Fruit fly (Drosophila melanogaster) whole organism, embryonic: Measurements from ENCODE around the gene CG10064.

Experiments
- Antp ChIP-seq: fragments of 200-800 bp; sonication (Bioruptor generic); optimal IDR thresholded peaks from 3 replicates; lab custom pipeline; 2016; ENCODE audit warnings: missing biosample characterization, missing genetic modification characterization
- BEAF-32 ChIP-seq: fragments of 200-800 bp; sonication (Bioruptor generic); optimal IDR thresholded peaks from 3 replicates; lab custom pipeline; 2017; ENCODE audit warnings: missing biosample characterization, missing genetic modification characterization, mild to moderate bottlenecking, moderate library complexity, missing genetic modification reagents
- CG10209 ChIP-seq: fragments of 200-800 bp; sonication (Bioruptor generic); optimal IDR thresholded peaks from 3 replicates; lab custom pipeline; 2017; ENCODE audit warnings: missing biosample characterization, mild to moderate bottlenecking, missing genetic modification characterization, missing genetic modification reagents
- CG10321 ChIP-seq: fragments of 200-800 bp; sonication (Bioruptor generic); IDR thresholded peaks from 2 replicates; pipeline ENCODE4 v1.3.6; 2022; ENCODE audit warnings: missing biosample characterization, missing genetic modification characterization
- CG10543 ChIP-seq: fragments of 200-800 bp; sonication (Bioruptor generic); optimal IDR thresholded peaks from 3 replicates; lab custom pipeline; 2017; ENCODE audit warnings: missing biosample characterization, mild to moderate bottlenecking, missing genetic modification characterization, moderate library complexity
- CG14667 ChIP-seq: fragments of 200-800 bp; sonication (Bioruptor generic); IDR thresholded peaks from 2 replicates; pipeline ENCODE4 v1.3.6; 2022; ENCODE audit warnings: missing biosample characterization, missing genetic modification characterization
- CG14710 ChIP-seq: fragments of 200-800 bp; sonication (Bioruptor generic); optimal IDR thresholded peaks from 3 replicates; lab custom pipeline; 2019; ENCODE audit warnings: missing biosample characterization, mild to moderate bottlenecking, missing genetic modification characterization, moderate library complexity
- CG4282 ChIP-seq: fragments of 200-800 bp; sonication (Bioruptor generic); optimal IDR thresholded peaks from 2 replicates; lab custom pipeline; 2016; ENCODE audit warnings: missing biosample characterization, missing genetic modification characterization
- CG6654 ChIP-seq: fragments of 200-800 bp; sonication (Bioruptor generic); optimal IDR thresholded peaks from 2 replicates; lab custom pipeline; 2017; ENCODE audit warnings: missing biosample characterization, mild to moderate bottlenecking, missing genetic modification characterization
- CG7372 ChIP-seq: fragments of 200-800 bp; sonication (Bioruptor generic); IDR thresholded peaks from 2 replicates; pipeline ENCODE4 v1.3.6; 2022; ENCODE audit warnings: missing biosample characterization, missing genetic modification characterization
- CG8388 ChIP-seq: fragments of 200-800 bp; sonication (Bioruptor generic); optimal IDR thresholded peaks from 2 replicates; lab custom pipeline; 2019; ENCODE audit warnings: missing biosample characterization, mild to moderate bottlenecking, missing genetic modification characterization, moderate library complexity
- CG8944 ChIP-seq: fragments of 200-800 bp; sonication (Bioruptor generic); optimal IDR thresholded peaks from 3 replicates; lab custom pipeline; 2016; ENCODE audit warnings: missing biosample characterization, missing genetic modification characterization
- CG9797 ChIP-seq: fragments of 200-800 bp; sonication (Bioruptor generic); optimal IDR thresholded peaks from 3 replicates; lab custom pipeline; 2018; ENCODE audit warnings: missing biosample characterization, mild to moderate bottlenecking, missing genetic modification characterization
- D19B ChIP-seq: fragments of 200-800 bp; sonication (Bioruptor generic); optimal IDR thresholded peaks from 2 replicates; lab custom pipeline; 2017; ENCODE audit warnings: missing biosample characterization, mild to moderate bottlenecking, missing genetic modification characterization
- Dfd ChIP-seq, 2 experiments: fragments of >200 bp; optimal IDR thresholded peaks; 2 replicates each; lab custom pipeline; 2017; ENCODE audit warnings: missing biosample characterization in 2 of 2, missing genetic modification characterization in 2 of 2
- Dip2 ChIP-seq: fragments of 200-800 bp; sonication (Bioruptor generic); IDR thresholded peaks from 2 replicates; pipeline ENCODE4 v1.3.6; 2022; ENCODE audit warnings: missing biosample characterization, missing genetic modification characterization
- Dll ChIP-seq: fragments of 200-800 bp; sonication (Bioruptor generic); IDR thresholded peaks from 4 replicates; pipeline ENCODE4 v1.3.6; 2022; ENCODE audit warnings: missing biosample characterization, missing genetic modification characterization; ENCODE audit not compliant: partially characterized antibody
- HmgZ ChIP-seq: fragments of 200-800 bp; sonication (Bioruptor generic); optimal IDR thresholded peaks from 2 replicates; lab custom pipeline; 2018; ENCODE audit warnings: missing biosample characterization, mild to moderate bottlenecking, missing genetic modification characterization
- Hsf ChIP-seq: fragments of 200-800 bp; sonication (Bioruptor generic); optimal IDR thresholded peaks from 3 replicates; lab custom pipeline; 2016; ENCODE audit warnings: missing biosample characterization, missing genetic modification characterization
- Lpt ChIP-seq: fragments of >200 bp; optimal IDR thresholded peaks from 2 replicates; lab custom pipeline; 2018; ENCODE audit warnings: missing biosample characterization, missing genetic modification characterization
- Sox102F ChIP-seq: fragments of 200-800 bp; sonication (Bioruptor generic); optimal IDR thresholded peaks from 2 replicates; lab custom pipeline; 2018; ENCODE audit warnings: missing biosample characterization, mild to moderate bottlenecking, missing genetic modification characterization, moderate library complexity
- Sry-δ ChIP-seq: fragments of 200-800 bp; sonication (Bioruptor generic); optimal IDR thresholded peaks from 2 replicates; lab custom pipeline; 2016; ENCODE audit warnings: missing biosample characterization, missing genetic modification characterization
- Vsx1 ChIP-seq: fragments of 200-800 bp; sonication (Bioruptor generic); optimal IDR thresholded peaks from 2 replicates; lab custom pipeline; 2017; ENCODE audit warnings: missing biosample characterization, mild to moderate bottlenecking, missing genetic modification characterization, missing genetic modification reagents
- YL-1 ChIP-seq: fragments of 200-800 bp; sonication (Bioruptor generic); optimal IDR thresholded peaks from 3 replicates; lab custom pipeline; 2017; ENCODE audit warnings: missing biosample characterization, mild to moderate bottlenecking, missing genetic modification characterization
- ab ChIP-seq: fragments of 200-800 bp; sonication (Bioruptor generic); optimal IDR thresholded peaks from 2 replicates; lab custom pipeline; 2016; ENCODE audit warnings: missing biosample characterization, missing genetic modification characterization
- ap ChIP-seq: fragments of 200-800 bp; sonication (Bioruptor generic); IDR thresholded peaks from 2 replicates; pipeline ENCODE4 v1.3.6; 2022; ENCODE audit warnings: missing biosample characterization, missing genetic modification characterization
- ash1 ChIP-seq: fragments of 200-800 bp; sonication (Bioruptor generic); optimal IDR thresholded peaks from 2 replicates; lab custom pipeline; 2018; ENCODE audit warnings: missing biosample characterization, mild to moderate bottlenecking, missing genetic modification characterization
- ato ChIP-seq: fragments of 200-800 bp; sonication (Bioruptor generic); IDR thresholded peaks from 2 replicates; pipeline ENCODE4 v1.3.6; 2022; ENCODE audit warnings: missing biosample characterization, missing genetic modification characterization; ENCODE audit not compliant: partially characterized antibody
- bcd ChIP-seq: fragments of 200-800 bp; sonication (Bioruptor generic); optimal IDR thresholded peaks from 2 replicates; lab custom pipeline; 2017; ENCODE audit warnings: missing biosample characterization, mild to moderate bottlenecking, missing genetic modification characterization
- chm ChIP-seq: fragments of 200-800 bp; sonication (Bioruptor generic); IDR thresholded peaks from 2 replicates; pipeline ENCODE4 v1.3.6; 2022; ENCODE audit warnings: missing biosample characterization, missing genetic modification characterization
- en ChIP-seq: fragments of 200-800 bp; sonication (Bioruptor generic); optimal IDR thresholded peaks from 2 replicates; lab custom pipeline; 2016; ENCODE audit warnings: missing biosample characterization, missing genetic modification characterization
- eve ChIP-seq, 2 experiments: fragments of >200 bp; optimal IDR thresholded peaks; 2 replicates each; lab custom pipeline; 2017; ENCODE audit warnings: missing biosample characterization in 2 of 2, missing genetic modification characterization in 2 of 2
- exex ChIP-seq: fragments of 200-800 bp; sonication (Bioruptor generic); optimal IDR thresholded peaks from 4 replicates; lab custom pipeline; 2018; ENCODE audit warnings: missing biosample characterization, mild to moderate bottlenecking, missing genetic modification characterization, moderate library complexity
- fd102C ChIP-seq: fragments of 200-800 bp; sonication (Bioruptor generic); optimal IDR thresholded peaks from 2 replicates; lab custom pipeline; 2018; ENCODE audit warnings: missing biosample characterization, mild to moderate bottlenecking, missing genetic modification characterization, moderate library complexity
- gcm2 ChIP-seq: fragments of 200-800 bp; sonication (Bioruptor generic); optimal IDR thresholded peaks from 2 replicates; lab custom pipeline; 2016; ENCODE audit warnings: missing biosample characterization, missing genetic modification characterization
- gfzf ChIP-seq: fragments of 200-800 bp; sonication (Bioruptor generic); optimal IDR thresholded peaks from 2 replicates; lab custom pipeline; 2016; ENCODE audit warnings: missing biosample characterization, mild to moderate bottlenecking, missing genetic modification characterization, moderate library complexity
- ham ChIP-seq: fragments of 200-800 bp; sonication (Bioruptor generic); IDR thresholded peaks from 2 replicates; pipeline ENCODE4 v1.3.6; 2022; ENCODE audit warnings: missing biosample characterization, missing genetic modification characterization
- jigr1 ChIP-seq: fragments of 200-800 bp; sonication (Bioruptor generic); IDR thresholded peaks from 3 replicates; pipeline ENCODE4 v1.3.6; 2022; ENCODE audit warnings: missing biosample characterization, missing genetic modification characterization
- kah ChIP-seq: fragments of 200-800 bp; sonication (Bioruptor generic); optimal IDR thresholded peaks from 2 replicates; lab custom pipeline; 2018; ENCODE audit warnings: missing biosample characterization, mild to moderate bottlenecking, missing genetic modification characterization
- lilli ChIP-seq: fragments of 200-800 bp; sonication (Bioruptor generic); optimal IDR thresholded peaks from 3 replicates; lab custom pipeline; 2016; ENCODE audit warnings: missing biosample characterization, missing genetic modification characterization
- luna ChIP-seq: fragments of 200-800 bp; sonication (Bioruptor generic); optimal IDR thresholded peaks from 2 replicates; lab custom pipeline; 2016; ENCODE audit warnings: missing biosample characterization, missing genetic modification characterization
- nom ChIP-seq: fragments of 200-800 bp; sonication (Bioruptor generic); optimal IDR thresholded peaks from 2 replicates; lab custom pipeline; 2017; ENCODE audit warnings: missing biosample characterization, missing genetic modification characterization, mild to moderate bottlenecking, moderate library complexity, missing genetic modification reagents
- odd ChIP-seq: fragments of 200-800 bp; sonication (Bioruptor generic); optimal IDR thresholded peaks from 2 replicates; lab custom pipeline; 2017; ENCODE audit warnings: missing biosample characterization, mild to moderate bottlenecking, missing genetic modification characterization
- pfk ChIP-seq: fragments of 200-800 bp; sonication (Bioruptor generic); optimal IDR thresholded peaks from 2 replicates; lab custom pipeline; 2018; ENCODE audit warnings: missing biosample characterization, mild to moderate bottlenecking, missing genetic modification characterization, moderate library complexity
- rib ChIP-seq: fragments of 200-800 bp; sonication (Bioruptor generic); IDR thresholded peaks from 2 replicates; pipeline ENCODE4 v1.3.6; 2022; ENCODE audit warnings: missing biosample characterization, missing genetic modification characterization
- sens-2 ChIP-seq: fragments of 200-800 bp; sonication (Bioruptor generic); IDR thresholded peaks from 2 replicates; pipeline ENCODE4 v1.3.6; 2022; ENCODE audit warnings: missing biosample characterization, missing genetic modification characterization
- sug ChIP-seq: fragments of 200-800 bp; optimal IDR thresholded peaks from 2 replicates; lab custom pipeline; 2019; ENCODE audit warnings: missing biosample characterization, mild to moderate bottlenecking, missing genetic modification characterization, moderate library complexity
- tna ChIP-seq: fragments of 200-800 bp; sonication (Bioruptor generic); IDR thresholded peaks from 2 replicates; pipeline ENCODE4 v1.3.6; 2022; ENCODE audit warnings: missing biosample characterization, missing genetic modification characterization; ENCODE audit not compliant: partially characterized antibody
- tup ChIP-seq: fragments of 200-800 bp; sonication (Bioruptor generic); optimal IDR thresholded peaks from 2 replicates; lab custom pipeline; 2016; ENCODE audit warnings: missing biosample characterization, mild to moderate bottlenecking, missing genetic modification characterization, moderate library complexity
- zfh2 ChIP-seq: fragments of 200-800 bp; sonication (Bioruptor generic); optimal IDR thresholded peaks from 2 replicates; lab custom pipeline; 2016; ENCODE audit warnings: missing biosample characterization, missing genetic modification characterization

The CG10064 gene

dm6 chr3L:6963792-6964487 is 3.8 kb downstream of the CG10064 start (continued):
- TF ChIP-seq HmgZ (peak; percentile 83), sens-2 (0 out of 2 replicates have a peak, but pooled peaks have one; percentile 61), YL-1 (peak; percentile 2), Dfd (GFP tag; optimal IDR thresholded peaks at IDR 0.05; lab: Kevin White, UChicago) (no peak), fd102C (no peak), bcd (GFP tag; lab: Kevin White, UChicago) (peak; percentile 79), ash1 (GFP tag; lab: Kevin White, UChicago) (no peak), pfk (GFP tag; lab: Kevin White, UChicago) (no peak), CG6654 (GFP tag; lab: Kevin White, UChicago) (peak; percentile 48), Dip2 (GFP tag; lab: Robert Waterston, UW) (no peak), CG8388 (peak; percentile 84), tna (GFP tag; lab: Robert Waterston, UW) (no peak), lilli (GFP tag; lab: Kevin White, UChicago) (peak; percentile 83), D19B (GFP tag; lab: Kevin White, UChicago) (peak; percentile 6), Vsx1 (GFP tag; lab: Kevin White, UChicago) (peak; percentile 49), Hsf (GFP tag; lab: Kevin White, UChicago) (peak; percentile 87), eve (GFP tag; optimal IDR thresholded peaks at IDR 0.05; lab: Kevin White, UChicago) (no peak), Dll (no peak), luna (no peak), CG7372 (GFP tag; lab: Robert Waterston, UW) (peak; percentile 75), zfh2 (GFP tag; lab: Kevin White, UChicago) (peak; percentile 60), Sox102F (GFP tag; lab: Kevin White, UChicago) (peak; percentile 82), rib (no peak), CG14710 (peak; percentile 80), Sry-δ (GFP tag; lab: Kevin White, UChicago) (peak; percentile 32), ato (no peak), CG4282 (no peak), nom (GFP tag; lab: Kevin White, UChicago) (peak; percentile 39), CG10209 (GFP tag; lab: Kevin White, UChicago) (peak; percentile 87), exex (tag; lab: Kevin White, UChicago) (no peak), ab (GFP tag; lab: Kevin White, UChicago) (peak; percentile 44), chm (peak; percentile 58; the same call in 1 of the 2 replicates), Antp (GFP tag; lab: Kevin White, UChicago) (peak; percentile 81), kah (GFP tag; lab: Kevin White, UChicago) (peak; percentile 28), tup (GFP tag; lab: Kevin White, UChicago) (peak; percentile 19), Lpt (GFP tag; lab: Kevin White, UChicago) (no peak), CG9797 (GFP tag; lab: Kevin White, UChicago) (no peak), en (GFP tag; lab: Kevin White, UChicago) (peak; percentile 75), jigr1 (GFP tag; lab: Robert Waterston, UW) (peak; percentile 10; the same call in 1 of the 3 replicates), ham (GFP tag; lab: Robert Waterston, UW) (no peak), gcm2 (peak; percentile 59), sug (no peak), BEAF-32 (GFP tag; lab: Kevin White, UChicago) (no peak), gfzf (GFP tag; lab: Kevin White, UChicago) (no peak), CG8944 (GFP tag; lab: Kevin White, UChicago) (peak; percentile 79), CG10321 (GFP tag; lab: Robert Waterston, UW) (no peak; the same call in 1 of the 2 replicates), CG10543 (GFP tag; lab: Kevin White, UChicago) (no peak), CG14667 (GFP tag; lab: Robert Waterston, UW) (peak; percentile 64), odd (peak; percentile 75), ap (peak; percentile 65)
